Fruit fly (Drosophila melanogaster) whole organism, embryonic: ENCODE results near the gene Gnpat.

ENCODE experiments used
- Atf3 ChIP-seq: fragments of 200-800 bp; sonication (Bioruptor generic); optimal IDR thresholded peaks from 3 replicates; lab custom pipeline; 2016; ENCODE audit warnings: missing biosample characterization, missing genetic modification characterization
- Bdp1 ChIP-seq: fragments of 200-800 bp; sonication (Bioruptor generic); optimal IDR thresholded peaks from 3 replicates; lab custom pipeline; 2016; ENCODE audit warnings: missing biosample characterization, missing genetic modification characterization
- C15 ChIP-seq: fragments of 200-800 bp; sonication (Bioruptor generic); IDR thresholded peaks from 3 replicates; pipeline ENCODE4 v1.3.6; 2022; ENCODE audit warnings: missing biosample characterization, missing genetic modification characterization
- Scr ChIP-seq: fragments of 200-800 bp; sonication (Bioruptor generic); IDR thresholded peaks from 2 replicates; pipeline ENCODE4 v1.3.6; 2022; ENCODE audit warnings: missing biosample characterization, missing genetic modification characterization; ENCODE audit not compliant: partially characterized antibody
- chinmo ChIP-seq: fragments of 200-800 bp; sonication (Bioruptor generic); IDR thresholded peaks from 4 replicates; pipeline ENCODE4 v1.3.6; 2022; ENCODE audit warnings: missing biosample characterization, missing genetic modification characterization; ENCODE audit not compliant: partially characterized antibody
- scrt ChIP-seq: fragments of 200-800 bp; sonication (Bioruptor generic); optimal IDR thresholded peaks from 2 replicates; lab custom pipeline; 2018; ENCODE audit warnings: missing biosample characterization, mild to moderate bottlenecking, missing genetic modification characterization, moderate library complexity
- sd ChIP-seq: fragments of 200-800 bp; sonication (Bioruptor generic); optimal IDR thresholded peaks from 3 replicates; lab custom pipeline; 2018; ENCODE audit warnings: missing biosample characterization, mild to moderate bottlenecking, missing genetic modification characterization, moderate library complexity

- TF ChIP-seq chinmo (GFP tag; lab: Robert Waterston, UW) (no peak), Bdp1 (no peak), scrt (no peak), Atf3 (no peak), Scr (GFP tag; lab: Robert Waterston, UW) (no peak), C15 (no peak), sd (tag; lab: Kevin White, UChicago) (no peak)
These were observed 22.0 kb upstream of the Gnpat start for dm6 chr3R:25512750-25513149.
